Worm (Caenorhabditis elegans) whole organism, early embryonic: ENCODE data around the gene pmp-2.

Experiments
- B0310.2 ChIP-seq: sonication (generic microtip); optimal IDR thresholded peaks from 2 replicates; lab custom pipeline; 2016; ENCODE audit warnings: mild to moderate bottlenecking, missing genetic modification characterization, missing compliant biosample characterization
- F13C5.2 ChIP-seq: sonication (generic microtip); optimal IDR thresholded peaks from 2 replicates; lab custom pipeline; 2017; ENCODE audit warnings: mild to moderate bottlenecking, missing genetic modification characterization, inconsistent platforms, missing compliant biosample characterization
- ama-1 ChIP-seq: fragments of 150-350 bp; optimal IDR thresholded peaks from 2 replicates; lab custom pipeline; 2014
- ceh-13 ChIP-seq: fragments of 200-800 bp; sonication (Bioruptor generic); optimal IDR thresholded peaks from 2 replicates; lab custom pipeline; 2018; ENCODE audit warnings: mild to moderate bottlenecking, missing genetic modification characterization, missing compliant biosample characterization
- ets-7 ChIP-seq: sonication (generic microtip); optimal IDR thresholded peaks from 2 replicates; lab custom pipeline; 2016; ENCODE audit warnings: missing genotype, missing genetic modification characterization, missing compliant biosample characterization
- flt-1 ChIP-seq: fragments of 200-800 bp; sonication (Bioruptor generic); IDR thresholded peaks from 2 replicates; pipeline ENCODE4 v1.3.6; 2022; ENCODE audit warnings: missing genetic modification characterization, missing compliant biosample characterization
- hmbx-1 ChIP-seq: sonication (generic microtip); optimal IDR thresholded peaks from 2 replicates; lab custom pipeline; 2016; ENCODE audit warnings: mild to moderate bottlenecking, missing genetic modification characterization, missing compliant biosample characterization
- hmg-4 ChIP-seq: fragments of 200-800 bp; sonication (Bioruptor generic); optimal IDR thresholded peaks from 2 replicates; lab custom pipeline; 2018; ENCODE audit warnings: mild to moderate bottlenecking, missing genetic modification characterization, missing compliant biosample characterization
- hnd-1 ChIP-seq: sonication (generic microtip); optimal IDR thresholded peaks from 2 replicates; lab custom pipeline; 2016; ENCODE audit warnings: missing genetic modification characterization, missing compliant biosample characterization
- pes-1 ChIP-seq: fragments of 200-800 bp; sonication (Bioruptor generic); IDR thresholded peaks from 2 replicates; pipeline ENCODE4 v1.3.6; 2022; ENCODE audit warnings: missing genetic modification reagents, missing genetic modification characterization, missing compliant biosample characterization
- scrt-1 ChIP-seq: fragments of 200-800 bp; sonication (Bioruptor generic); IDR thresholded peaks from 2 replicates; pipeline ENCODE4 v1.3.6; 2022; ENCODE audit warnings: missing genetic modification characterization, missing compliant biosample characterization
- sea-1 ChIP-seq: fragments of 200-800 bp; sonication (Bioruptor generic); conservative IDR thresholded peaks from 2 replicates; pipeline ENCODE4 v1.3.6; 2022; ENCODE audit warnings: missing genetic modification characterization, missing compliant biosample characterization
- tbx-37 ChIP-seq: fragments of 200-800 bp; sonication (Bioruptor generic); conservative IDR thresholded peaks from 2 replicates; pipeline ENCODE4 v1.3.6; 2022; ENCODE audit warnings: missing genetic modification reagents, missing genetic modification characterization, missing compliant biosample characterization
- tra-4 ChIP-seq: sonication (generic microtip); optimal IDR thresholded peaks from 2 replicates; lab custom pipeline; 2017; ENCODE audit warnings: missing genetic modification characterization, missing compliant biosample characterization

DNA sequence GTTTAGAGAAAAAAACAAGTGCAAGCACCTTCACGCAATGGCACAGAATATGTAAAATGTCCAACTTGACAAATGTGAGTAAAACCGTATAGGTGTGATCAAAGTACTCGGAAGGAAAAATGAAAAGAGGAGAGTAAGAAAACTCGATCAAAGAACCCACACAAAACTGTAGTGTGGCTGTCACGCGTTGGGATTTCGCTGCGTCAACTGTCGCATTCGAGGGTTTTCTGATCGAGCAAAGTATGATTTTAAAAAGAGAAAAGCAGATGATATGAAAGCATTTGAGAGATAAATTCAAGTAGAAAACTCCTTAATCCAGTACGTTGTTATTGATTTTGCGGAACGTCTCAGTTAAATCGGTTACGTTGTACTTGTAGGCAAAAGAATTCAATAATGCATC lies 4.2 kb upstream of the pmp-2 start:
- no peak for TF ChIP-seq B0310.2 (tag; lab: Kevin White, UChicago)
- TF ChIP-seq ets-7: no peak
- TF ChIP-seq sea-1 (GFP tag; lab: Robert Waterston, UW): no peak
- TF ChIP-seq ama-1 (lab: Kevin White, UChicago): no peak
- TF ChIP-seq F13C5.2 (tag; lab: Kevin White, UChicago): no peak
- no peak for TF ChIP-seq hnd-1 (tag; lab: Kevin White, UChicago)
- no peak for TF ChIP-seq flt-1 (GFP tag; lab: Robert Waterston, UW)
- no peak for TF ChIP-seq ceh-13 (GFP tag; lab: Kevin White, UChicago)
- no peak for TF ChIP-seq pes-1
- no peak for TF ChIP-seq scrt-1 (GFP tag; lab: Robert Waterston, UW)
- no peak for TF ChIP-seq hmbx-1 (tag; lab: Kevin White, UChicago)
- TF ChIP-seq tbx-37 (GFP tag; lab: Robert Waterston, UW): no peak
- TF ChIP-seq tra-4 (tag; lab: Kevin White, UChicago): no peak
- no peak for TF ChIP-seq hmg-4 (GFP tag; lab: Kevin White, UChicago)
